Fruit fly (Drosophila melanogaster) S2 (cell line): ENCODE measurements around the gene Ctns.

Experiments
- CG8478 ChIP-seq: fragments of >200 bp; optimal IDR thresholded peaks from 2 replicates; lab custom pipeline; 2018
- CTCF ChIP-seq, 2 experiments: fragments of >200 bp; optimal IDR thresholded peaks; 2 replicates each; lab custom pipeline; 2018

DNA sequence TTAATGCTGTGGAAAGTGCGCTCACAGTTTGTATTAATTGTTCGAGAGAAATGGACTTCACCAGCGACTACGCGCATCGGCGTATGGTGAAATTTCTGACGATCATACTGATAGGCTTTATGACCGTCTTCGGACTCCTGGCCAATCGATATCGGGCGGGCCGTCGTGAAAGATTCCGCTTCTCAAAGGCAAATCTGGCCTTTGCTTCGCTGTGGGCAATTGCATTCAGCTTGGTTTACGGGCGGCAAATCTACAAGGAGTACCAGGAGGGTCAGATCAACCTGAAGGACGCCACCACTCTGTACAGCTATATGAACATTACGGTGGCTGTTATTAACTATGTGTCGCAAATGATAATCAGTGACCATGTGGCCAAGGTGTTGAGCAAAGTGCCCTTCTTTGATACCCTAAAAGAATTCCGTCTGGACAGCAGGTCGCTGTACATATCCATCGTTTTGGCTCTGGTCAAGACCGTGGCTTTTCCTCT is 7.1 kb downstream of the Ctns start, which contains the start of gene Gr94a:
- no peak for TF ChIP-seq CTCF (optimal IDR thresholded peaks at IDR 0.05; lab: Kevin White, UChicago)
- no peak for TF ChIP-seq CG8478 (lab: Kevin White, UChicago)
